Fruit fly (Drosophila melanogaster): Measurements from ENCODE around the gene Task7.

Task7 gene

DNA sequence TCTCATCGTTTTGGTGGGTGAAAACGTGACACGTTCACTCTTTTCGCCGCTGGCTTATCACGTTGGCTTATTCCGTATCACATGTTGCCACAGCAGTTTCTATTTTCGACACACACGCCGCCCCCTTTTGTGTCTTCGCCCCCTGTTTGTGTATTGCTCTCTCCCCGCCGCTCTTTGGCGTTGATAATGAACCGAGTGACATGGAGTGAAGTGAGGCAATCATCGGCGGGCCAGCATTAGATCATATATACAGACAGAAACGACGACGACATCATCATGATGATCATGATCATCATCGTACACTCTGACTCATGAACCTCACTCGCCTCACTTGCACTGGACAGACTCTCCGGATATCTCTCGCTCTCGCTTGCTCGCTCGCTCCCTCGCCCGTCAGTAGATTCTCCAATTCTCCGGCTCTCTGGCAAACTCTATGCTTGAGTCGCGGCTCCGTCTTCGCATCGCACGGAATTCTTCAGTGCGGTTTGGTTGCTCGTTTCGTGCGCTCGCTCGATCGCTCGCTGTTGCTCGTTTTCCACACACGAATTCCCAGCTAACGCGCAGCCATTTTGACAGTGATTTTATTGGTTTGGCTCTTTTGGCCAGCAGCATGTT is 24.4 kb upstream of the Task7 start:
- TF ChIP-seq foxo (GFP tag; optimal IDR thresholded peaks at IDR 0.05) (peak in 1 of 2 experiments; percentile 17), Mio (GFP tag; optimal IDR thresholded peaks at IDR 0.05) (no peak), Myc (optimal IDR thresholded peaks at IDR 0.05) (no peak), CG9705 (GFP tag; optimal IDR thresholded peaks at IDR 0.05) (no peak), ey (GFP tag; optimal IDR thresholded peaks at IDR 0.05) (no peak), rgr (GFP tag; optimal IDR thresholded peaks at IDR 0.05) (no peak), lola (GFP tag; optimal IDR thresholded peaks at IDR 0.05) (no peak), Dif (GFP tag; optimal IDR thresholded peaks at IDR 0.05; ENCODE audit: partially characterized antibody) (peak; percentile 96), OdsH (GFP tag; optimal IDR thresholded peaks at IDR 0.05) (peak; percentile 8), CG32264 (GFP tag; optimal IDR thresholded peaks at IDR 0.05) (no peak), Hnf4 (GFP tag; optimal IDR thresholded peaks at IDR 0.05) (no peak), Vsx2 (GFP tag; optimal IDR thresholded peaks at IDR 0.05; ENCODE audit: partially characterized antibody) (peak; percentile 60), h (GFP tag; optimal IDR thresholded peaks at IDR 0.05) (peak; percentile 34), GATAd (GFP tag; optimal IDR thresholded peaks at IDR 0.05) (no peak), CrebA (GFP tag; optimal IDR thresholded peaks at IDR 0.05; ENCODE audit: borderline replicate concordance) (peak; percentile 27), psq (GFP tag; optimal IDR thresholded peaks at IDR 0.05) (peak; percentile 31), Hr83 (GFP tag; optimal IDR thresholded peaks at IDR 0.05; ENCODE audit: poor library complexity, severe bottlenecking) (peak; percentile 20), Rel (GFP tag; optimal IDR thresholded peaks at IDR 0.05) (no peak), Rel (tag; optimal IDR thresholded peaks at IDR 0.05) (no peak), dl (GFP tag; optimal IDR thresholded peaks at IDR 0.05; ENCODE audit: insufficient read depth in 1 of 2, partially characterized antibody in 2 of 2) (peak; percentile 88 to 93), Jra (GFP tag; optimal IDR thresholded peaks at IDR 0.05) (peak; percentile 9), Hr78 (GFP tag; optimal IDR thresholded peaks at IDR 0.05) (no peak)

DNA sequence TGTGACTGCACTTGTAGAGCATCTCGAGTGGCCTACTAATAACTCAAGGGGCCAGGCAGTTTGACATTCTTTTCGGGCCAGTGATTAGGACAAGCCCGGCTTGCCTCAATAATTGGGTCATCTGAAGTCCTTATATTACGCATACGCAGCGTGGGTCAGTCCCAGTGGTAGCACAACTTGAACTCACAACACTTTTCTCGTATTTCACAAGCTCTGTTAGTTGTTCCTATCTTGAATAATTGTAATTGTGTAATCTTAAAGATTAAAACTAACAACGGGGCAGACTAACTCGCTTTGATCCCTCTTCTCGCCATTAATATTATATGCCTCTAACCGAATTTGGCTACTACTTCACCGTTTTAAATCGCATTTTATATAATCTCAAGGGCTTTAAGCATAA is 23.8 kb upstream of the Task7 start:
- TF ChIP-seq dmrt93B (GFP tag; optimal IDR thresholded peaks at IDR 0.05) (no peak), psq (GFP tag; optimal IDR thresholded peaks at IDR 0.05) (no peak), Rel (GFP tag; optimal IDR thresholded peaks at IDR 0.05) (no peak), Rel (tag; optimal IDR thresholded peaks at IDR 0.05) (no peak), CG32264 (GFP tag; optimal IDR thresholded peaks at IDR 0.05) (no peak), jim (GFP tag; optimal IDR thresholded peaks at IDR 0.05) (no peak), pan (optimal IDR thresholded peaks at IDR 0.05) (no peak), Hr78 (GFP tag; optimal IDR thresholded peaks at IDR 0.05) (no peak), Mio (GFP tag; optimal IDR thresholded peaks at IDR 0.05) (no peak), Abd-B (GFP tag; optimal IDR thresholded peaks at IDR 0.05) (no peak)

- no peak for TF ChIP-seq lola (GFP tag; optimal IDR thresholded peaks at IDR 0.05)
- TF ChIP-seq Myc (optimal IDR thresholded peaks at IDR 0.05) = no peak
- TF ChIP-seq N (GFP tag; optimal IDR thresholded peaks at IDR 0.05) = no peak
- TF ChIP-seq foxo (GFP tag; optimal IDR thresholded peaks at IDR 0.05) = peak in 1 of 2 experiments; percentile 58
- TF ChIP-seq HLH106 (tag; optimal IDR thresholded peaks at IDR 0.05) = no peak
- TF ChIP-seq CrebA (GFP tag; optimal IDR thresholded peaks at IDR 0.05; ENCODE audit: borderline replicate concordance) = no peak
- no peak for TF ChIP-seq Jra (GFP tag; optimal IDR thresholded peaks at IDR 0.05)
- TF ChIP-seq dmrt93B (GFP tag; optimal IDR thresholded peaks at IDR 0.05) = no peak
- peak; percentile 61 for TF ChIP-seq sv (GFP tag; optimal IDR thresholded peaks at IDR 0.05)
- TF ChIP-seq h (GFP tag; optimal IDR thresholded peaks at IDR 0.05) = peak; percentile 18
- TF ChIP-seq usp (GFP tag; optimal IDR thresholded peaks at IDR 0.05) = no peak
- TF ChIP-seq dsf (GFP tag; optimal IDR thresholded peaks at IDR 0.05; ENCODE audit: borderline replicate concordance) = no peak
- TF ChIP-seq CG9705 (GFP tag; optimal IDR thresholded peaks at IDR 0.05) = no peak
- no peak for TF ChIP-seq GATAd (GFP tag; optimal IDR thresholded peaks at IDR 0.05)
- peak; percentile 44 for TF ChIP-seq ey (GFP tag; optimal IDR thresholded peaks at IDR 0.05)
- peak; percentile 57 for TF ChIP-seq rgr (GFP tag; optimal IDR thresholded peaks at IDR 0.05)
- TF ChIP-seq Abd-B (GFP tag; optimal IDR thresholded peaks at IDR 0.05) = no peak
- TF ChIP-seq Hr83 (GFP tag; optimal IDR thresholded peaks at IDR 0.05; ENCODE audit: poor library complexity, severe bottlenecking) = no peak
- TF ChIP-seq pan (optimal IDR thresholded peaks at IDR 0.05) = no peak
- TF ChIP-seq br (GFP tag; optimal IDR thresholded peaks at IDR 0.05) = peak; percentile 43
- no peak for TF ChIP-seq dl (GFP tag; optimal IDR thresholded peaks at IDR 0.05; ENCODE audit: insufficient read depth in 1 of 2, partially characterized antibody in 2 of 2)
- TF ChIP-seq Rel (GFP tag; optimal IDR thresholded peaks at IDR 0.05) = no peak
- TF ChIP-seq Rel (tag; optimal IDR thresholded peaks at IDR 0.05) = no peak
- no peak for TF ChIP-seq sage (GFP tag; optimal IDR thresholded peaks at IDR 0.05)
- peak; percentile 54 for TF ChIP-seq OdsH (GFP tag; optimal IDR thresholded peaks at IDR 0.05)
- no peak for TF ChIP-seq Dfd (GFP tag; optimal IDR thresholded peaks at IDR 0.05)
- TF ChIP-seq fru (GFP tag; optimal IDR thresholded peaks at IDR 0.05) = peak; percentile 36
- TF ChIP-seq psq (GFP tag; optimal IDR thresholded peaks at IDR 0.05) = peak; percentile 33
- TF ChIP-seq Sp1 (GFP tag; optimal IDR thresholded peaks at IDR 0.05) = no peak
- no peak for TF ChIP-seq Vsx2 (GFP tag; optimal IDR thresholded peaks at IDR 0.05; ENCODE audit: partially characterized antibody)
- TF ChIP-seq tai (GFP tag; optimal IDR thresholded peaks at IDR 0.05) = peak; percentile 32
- no peak for TF ChIP-seq woc (GFP tag; optimal IDR thresholded peaks at IDR 0.05)
- no peak for TF ChIP-seq brk (GFP tag; optimal IDR thresholded peaks at IDR 0.05)
- TF ChIP-seq CG32264 (GFP tag; optimal IDR thresholded peaks at IDR 0.05) = no peak
- TF ChIP-seq Dif (GFP tag; optimal IDR thresholded peaks at IDR 0.05; ENCODE audit: partially characterized antibody) = no peak
- no peak for TF ChIP-seq jim (GFP tag; optimal IDR thresholded peaks at IDR 0.05)
- no peak for TF ChIP-seq Hr78 (GFP tag; optimal IDR thresholded peaks at IDR 0.05)
- TF ChIP-seq Hnf4 (GFP tag; optimal IDR thresholded peaks at IDR 0.05) = peak; percentile 29
- TF ChIP-seq Mio (GFP tag; optimal IDR thresholded peaks at IDR 0.05) = no peak
Observed at dm6 chr3R:9434543-9435407, 22.7 kb upstream of the Task7 start.
